Fruit fly (Drosophila melanogaster) whole organism: ENCODE results near the gene CG6901.

Source experiments
- CG8478 ChIP-seq: fragments of >200 bp; optimal IDR thresholded peaks from 2 replicates; lab custom pipeline; 2018; ENCODE audit warnings: inconsistent platforms
- Dll ChIP-seq: fragments of >200 bp; optimal IDR thresholded peaks from 2 replicates; lab custom pipeline; 2017
- EcR ChIP-seq, 2 experiments: fragments of >200 bp; optimal IDR thresholded peaks; 2 replicates each; lab custom pipeline; 2017; ENCODE audit warnings: missing biosample characterization in 2 of 2, missing genetic modification characterization in 2 of 2, missing genetic modification reagents in 2 of 2
- pan ChIP-seq: fragments of >200 bp; optimal IDR thresholded peaks from 2 replicates; lab custom pipeline; 2017
- psq ChIP-seq: fragments of >200 bp; optimal IDR thresholded peaks from 2 replicates; lab custom pipeline; 2017
- usp ChIP-seq: fragments of >200 bp; optimal IDR thresholded peaks from 2 replicates; lab custom pipeline; 2017; ENCODE audit warnings: missing biosample characterization, missing genetic modification characterization, mixed read lengths

The CG6901 gene

DNA sequence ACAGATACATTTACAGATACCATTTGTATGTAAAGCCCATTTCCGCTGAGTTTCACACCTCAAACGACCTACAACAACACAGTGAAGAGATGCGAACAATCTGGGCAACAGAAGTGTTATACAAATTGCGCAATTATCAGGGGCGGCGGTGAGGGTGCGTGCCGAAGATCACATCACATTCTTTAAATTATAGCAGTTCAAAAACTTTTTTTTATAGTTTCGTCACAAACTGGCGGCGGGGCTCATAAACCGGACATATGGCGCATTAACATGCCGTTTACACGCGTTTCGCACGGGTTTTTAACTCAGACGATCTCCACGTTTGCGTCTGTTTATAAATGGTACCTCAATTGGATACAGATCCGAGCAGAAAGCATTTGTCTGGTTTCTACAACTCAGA lies 30.0 kb downstream of the CG6901 start:
- TF ChIP-seq EcR (GFP tag; optimal IDR thresholded peaks at IDR 0.05; lab: Kevin White, UChicago), result no peak
- TF ChIP-seq Dll (lab: Kevin White, UChicago), result no peak
- TF ChIP-seq usp (GFP tag; lab: Kevin White, UChicago), result no peak
- TF ChIP-seq pan (lab: Kevin White, UChicago), result no peak
- TF ChIP-seq psq (lab: Kevin White, UChicago), result no peak
- no peak for TF ChIP-seq CG8478 (lab: Kevin White, UChicago)

DNA sequence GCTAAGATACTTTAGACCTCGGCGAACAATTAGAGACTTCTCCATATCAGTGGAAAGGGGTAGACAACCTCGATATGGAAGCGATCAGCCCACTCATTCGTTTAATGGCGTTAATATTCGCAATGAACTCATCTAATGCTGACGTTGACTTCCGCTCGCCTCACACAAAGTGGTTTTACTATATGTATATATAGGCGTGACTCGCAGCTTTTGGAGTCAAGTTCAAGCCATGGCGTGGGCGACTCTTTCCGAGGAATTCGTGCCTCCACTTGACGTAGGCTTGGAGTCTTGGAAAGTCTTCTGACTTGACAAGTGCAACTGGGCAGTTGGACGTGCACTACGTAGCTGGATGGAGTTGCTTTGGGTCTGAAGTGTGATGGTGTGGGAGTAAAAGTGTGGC lies 30.5 kb downstream of the CG6901 start:
- TF ChIP-seq CG8478 (lab: Kevin White, UChicago) (no peak), usp (GFP tag; lab: Kevin White, UChicago) (no peak), EcR (GFP tag; optimal IDR thresholded peaks at IDR 0.05; lab: Kevin White, UChicago) (no peak), pan (lab: Kevin White, UChicago) (no peak), Dll (lab: Kevin White, UChicago) (no peak), psq (lab: Kevin White, UChicago) (no peak)

DNA sequence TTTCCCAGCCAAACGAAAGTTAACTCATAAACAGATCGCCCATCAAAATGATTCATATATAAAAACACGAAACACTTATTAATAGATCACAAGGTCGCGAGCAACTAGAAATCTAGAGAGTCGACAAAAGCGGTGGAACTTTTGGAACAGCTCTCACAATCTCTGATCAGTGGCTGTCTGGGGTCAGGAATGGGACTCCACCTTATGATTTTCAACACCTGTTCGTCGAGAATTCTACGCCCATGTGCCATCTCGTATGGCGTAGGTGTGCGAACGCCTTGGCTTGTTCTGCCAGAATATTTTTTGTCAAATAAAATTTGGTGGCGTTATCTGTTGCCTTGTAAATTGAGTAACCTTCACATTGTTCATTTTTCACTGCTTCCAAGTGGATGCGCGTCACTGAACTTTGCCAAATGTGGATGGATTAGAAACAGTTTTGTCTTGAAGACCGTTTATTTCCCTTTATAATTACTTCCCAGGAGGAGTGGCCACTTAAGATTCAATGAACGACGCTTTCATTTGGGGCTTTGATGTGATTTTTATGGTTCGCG lies 32.3 kb downstream of the CG6901 start:
- TF ChIP-seq EcR (GFP tag; optimal IDR thresholded peaks at IDR 0.05; lab: Kevin White, UChicago) (no peak), CG8478 (lab: Kevin White, UChicago) (no peak), pan (lab: Kevin White, UChicago) (no peak), usp (GFP tag; lab: Kevin White, UChicago) (no peak), Dll (lab: Kevin White, UChicago) (no peak), psq (lab: Kevin White, UChicago) (no peak)

DNA sequence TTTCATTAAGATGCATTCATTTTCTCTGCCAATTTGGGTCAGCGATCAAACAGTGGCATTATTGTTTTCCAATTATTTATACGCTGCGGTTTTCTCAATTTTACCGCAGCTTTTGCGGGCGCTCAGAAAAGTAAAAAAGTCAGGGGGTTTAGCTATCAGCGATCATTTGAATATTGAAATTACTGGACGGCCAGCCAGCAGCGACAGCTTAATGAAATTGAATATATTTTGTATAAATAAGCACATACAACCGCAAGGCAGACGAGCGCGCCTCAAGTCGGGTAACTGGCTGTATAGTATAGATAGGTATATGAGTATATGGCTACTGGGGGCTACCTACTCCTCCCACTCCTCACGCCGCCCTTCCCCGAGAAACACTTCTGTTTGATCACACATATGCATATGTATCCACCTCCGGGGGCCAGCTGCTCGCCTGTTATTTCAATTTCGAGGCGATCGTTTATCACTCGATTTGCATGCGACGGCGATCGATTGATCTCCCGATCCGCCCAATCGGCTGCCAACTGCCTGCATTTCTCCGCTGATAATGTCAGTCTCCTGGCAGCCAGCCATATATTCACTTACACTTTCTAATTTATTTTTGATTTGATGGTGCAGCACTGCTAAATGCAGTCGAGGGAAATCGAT lies 33.1 kb downstream of the CG6901 start:
- TF ChIP-seq pan (lab: Kevin White, UChicago), result no peak
- no peak for TF ChIP-seq EcR (GFP tag; optimal IDR thresholded peaks at IDR 0.05; lab: Kevin White, UChicago)
- no peak for TF ChIP-seq CG8478 (lab: Kevin White, UChicago)
- TF ChIP-seq Dll (lab: Kevin White, UChicago), result no peak
- no peak for TF ChIP-seq psq (lab: Kevin White, UChicago)
- no peak for TF ChIP-seq usp (GFP tag; lab: Kevin White, UChicago)

DNA sequence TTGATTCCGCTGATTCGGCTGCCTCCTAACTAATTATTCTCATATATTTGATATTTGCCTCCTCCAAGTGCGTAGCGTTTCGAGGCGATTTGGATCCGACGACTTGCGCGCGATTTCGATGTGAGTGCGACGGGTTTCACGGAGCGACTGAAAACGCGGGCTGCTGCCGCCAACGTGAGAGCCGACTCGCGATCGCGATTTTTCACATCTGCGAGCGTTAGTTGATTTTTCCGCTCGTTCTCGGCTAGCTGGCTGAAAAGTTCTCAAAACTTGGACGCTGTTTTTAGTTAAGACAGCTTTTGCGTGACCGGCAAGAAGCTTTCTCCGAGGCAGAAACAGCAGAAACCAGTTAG lies 33.6 kb downstream of the CG6901 start, which contains the start of gene CG10311:
TSS of gene CG10311 (minus strand) at position 153 of the 353 bp plus-strand sequence.
- TF ChIP-seq CG8478 (lab: Kevin White, UChicago), result no peak
- no peak for TF ChIP-seq pan (lab: Kevin White, UChicago)
- no peak for TF ChIP-seq usp (GFP tag; lab: Kevin White, UChicago)
- TF ChIP-seq psq (lab: Kevin White, UChicago), result no peak
- TF ChIP-seq EcR (GFP tag; optimal IDR thresholded peaks at IDR 0.05; lab: Kevin White, UChicago), result no peak
- TF ChIP-seq Dll (lab: Kevin White, UChicago), result no peak

DNA sequence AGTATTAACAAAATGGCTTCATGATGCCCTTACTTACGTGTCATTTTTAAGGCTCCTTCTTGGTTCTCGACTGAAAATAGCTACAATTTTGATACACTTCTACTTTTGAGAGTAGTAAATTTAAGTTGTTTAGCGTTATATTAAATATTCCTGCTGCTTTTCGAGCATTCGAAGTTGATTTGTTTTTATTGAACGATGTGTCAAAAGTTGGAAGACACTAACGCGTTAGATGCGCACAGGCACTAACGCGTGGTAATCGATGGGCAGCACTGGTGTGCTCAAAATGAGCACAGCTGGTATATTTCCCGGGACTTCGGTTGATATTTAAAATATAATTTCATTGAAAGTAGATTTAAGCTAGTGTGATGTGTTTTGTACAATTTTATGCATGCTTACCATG lies 35.9 kb downstream of the CG6901 start, which contains the start of gene CG17931:
TSS of gene CG17931 (minus strand) at position 369 of the 400 bp plus-strand sequence.
- no peak for TF ChIP-seq pan (lab: Kevin White, UChicago)
- TF ChIP-seq EcR (GFP tag; optimal IDR thresholded peaks at IDR 0.05; lab: Kevin White, UChicago), result no peak
- TF ChIP-seq CG8478 (lab: Kevin White, UChicago), result no peak
- TF ChIP-seq psq (lab: Kevin White, UChicago), result no peak

DNA sequence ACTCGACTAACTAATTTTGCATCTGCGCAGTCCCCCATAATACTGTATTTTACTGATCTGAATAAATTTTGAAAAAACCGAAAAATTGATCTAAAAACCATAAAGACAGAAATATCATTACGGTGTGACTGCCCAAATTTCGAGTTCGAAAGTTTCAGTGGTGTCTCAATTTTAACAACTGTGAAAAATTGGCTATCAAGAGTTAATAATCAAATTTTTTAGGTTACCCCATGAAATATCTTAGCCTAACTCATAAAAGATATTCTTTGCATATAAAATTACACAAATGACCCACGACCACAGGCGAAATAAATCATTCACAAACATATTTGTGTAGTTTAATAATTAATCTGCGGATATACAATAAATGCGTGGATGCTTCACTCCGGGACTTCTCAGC lies 36.8 kb downstream of the CG6901 start, which contains the start of gene CG42446:
TSS of gene CG42446 (minus strand) at position 101 of the 400 bp plus-strand sequence.
- no peak for TF ChIP-seq usp (GFP tag; lab: Kevin White, UChicago)
- no peak for TF ChIP-seq psq (lab: Kevin White, UChicago)
- no peak for TF ChIP-seq EcR (GFP tag; optimal IDR thresholded peaks at IDR 0.05; lab: Kevin White, UChicago)
- TF ChIP-seq Dll (lab: Kevin White, UChicago), result no peak
- TF ChIP-seq pan (lab: Kevin White, UChicago), result no peak
- TF ChIP-seq CG8478 (lab: Kevin White, UChicago), result no peak

DNA sequence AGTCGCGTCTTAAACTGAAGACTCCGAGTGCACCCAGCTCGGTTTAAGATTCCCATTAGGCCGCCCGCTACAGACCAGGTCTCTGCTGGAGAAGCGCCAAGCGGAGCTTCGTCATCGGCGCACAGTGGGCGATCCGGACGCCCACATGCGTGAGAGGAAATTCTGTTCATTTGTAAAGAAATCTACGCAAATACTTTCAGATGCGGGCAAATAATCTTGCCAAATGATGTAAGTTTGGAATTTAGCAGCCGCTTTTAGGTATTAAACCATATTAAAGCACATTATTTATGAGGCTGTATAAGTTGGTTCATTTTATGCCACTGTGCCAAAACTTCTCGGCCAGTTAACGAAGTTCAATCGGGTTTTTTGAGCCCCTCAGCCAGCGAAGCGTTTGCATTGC lies 45.1 kb downstream of the CG6901 start, which contains the start of gene js:
TSS of gene js (minus strand) at position 19 of the 400 bp plus-strand sequence.
- no peak for TF ChIP-seq CG8478 (lab: Kevin White, UChicago)
- no peak for TF ChIP-seq psq (lab: Kevin White, UChicago)
- no peak for TF ChIP-seq EcR (GFP tag; optimal IDR thresholded peaks at IDR 0.05; lab: Kevin White, UChicago)
- no peak for TF ChIP-seq pan (lab: Kevin White, UChicago)
- TF ChIP-seq usp (GFP tag; lab: Kevin White, UChicago), result no peak
- TF ChIP-seq Dll (lab: Kevin White, UChicago), result no peak

DNA sequence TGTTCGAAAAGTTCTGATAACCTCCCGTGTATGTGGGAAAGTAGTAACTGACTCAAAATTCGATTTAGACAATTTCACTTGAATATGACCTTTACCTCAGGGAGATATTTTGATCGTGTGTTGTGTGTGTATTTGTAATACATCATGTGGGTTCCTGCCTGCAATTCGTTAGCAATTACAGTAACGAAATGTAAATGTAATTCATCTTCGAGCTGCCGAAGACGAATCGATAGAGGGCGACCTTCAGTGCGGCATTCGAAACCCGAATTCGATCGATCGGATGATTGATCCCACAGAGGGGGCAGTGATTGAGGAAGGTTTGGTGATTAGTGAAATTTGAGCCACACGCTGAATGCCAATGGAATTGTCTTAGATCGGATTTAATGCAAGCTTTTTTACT lies 47.2 kb downstream of the CG6901 start, which contains the start of gene CG10317:
TSS of gene CG10317 (minus strand) at position 101 of the 400 bp plus-strand sequence.
- no peak for TF ChIP-seq CG8478 (lab: Kevin White, UChicago)
- TF ChIP-seq psq (lab: Kevin White, UChicago), result no peak
- no peak for TF ChIP-seq usp (GFP tag; lab: Kevin White, UChicago)
- TF ChIP-seq Dll (lab: Kevin White, UChicago), result no peak
- no peak for TF ChIP-seq EcR (GFP tag; optimal IDR thresholded peaks at IDR 0.05; lab: Kevin White, UChicago)
- no peak for TF ChIP-seq pan (lab: Kevin White, UChicago)

DNA sequence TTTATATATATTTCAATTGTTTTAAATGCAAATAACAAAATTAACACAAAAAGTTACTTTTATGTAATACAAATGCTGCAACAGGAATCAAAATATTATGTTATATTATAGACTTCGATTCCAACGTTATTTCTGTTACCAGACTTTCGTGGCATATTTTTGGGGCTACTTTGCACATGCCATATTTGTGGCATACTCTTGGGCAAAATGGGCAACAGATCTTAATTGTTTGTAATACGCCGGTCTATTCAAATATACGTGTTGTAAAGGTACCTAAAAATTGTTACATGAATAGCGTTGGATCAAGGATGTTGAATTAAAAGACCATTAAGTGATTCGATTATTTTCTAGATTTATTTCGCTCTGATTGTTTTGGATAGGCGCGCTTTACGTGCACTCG lies 50.9 kb downstream of the CG6901 start:
- TF ChIP-seq pan (lab: Kevin White, UChicago), result no peak
- no peak for TF ChIP-seq psq (lab: Kevin White, UChicago)
- no peak for TF ChIP-seq Dll (lab: Kevin White, UChicago)
- no peak for TF ChIP-seq EcR (GFP tag; optimal IDR thresholded peaks at IDR 0.05; lab: Kevin White, UChicago)
- TF ChIP-seq usp (GFP tag; lab: Kevin White, UChicago), result no peak
- no peak for TF ChIP-seq CG8478 (lab: Kevin White, UChicago)
